Worm (Caenorhabditis elegans): ENCODE measurements around the gene C02F5.2.
A peak's percentile ranks its signal among the peaks of the same experiment; 100 is the strongest.

ce11 chrIII:8227511-8227910 is 21.9 kb upstream of the C02F5.2 start, which contains the start of gene fbxl-1:
- TF ChIP-seq dao-5 (tag; optimal IDR thresholded peaks at IDR 0.05) (no peak), him-1 (tag; optimal IDR thresholded peaks at IDR 0.05) (peak; percentile 84)
